3 fruit fly cellular contexts compared by ENCODE assay signal in the genomic region with DNA sequence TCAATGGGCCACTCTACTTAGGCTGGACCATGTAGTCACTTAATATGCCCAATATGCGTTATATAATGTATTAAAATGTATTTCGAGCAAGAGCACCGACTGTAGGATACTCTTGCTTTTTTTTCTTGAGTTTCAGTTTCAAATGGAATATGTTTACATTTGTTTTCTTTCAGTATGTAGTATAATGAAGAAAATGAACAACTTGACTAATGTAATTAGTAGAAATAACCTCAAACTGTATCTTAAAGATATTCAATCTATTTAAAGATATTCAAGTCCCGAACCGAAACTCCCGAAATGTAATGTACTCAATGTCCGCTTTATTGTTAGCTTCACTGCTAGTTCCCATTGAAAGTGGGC.
TF ChIP-seq lines count a peak whose summit lies in the region.

No protein-coding gene starts in this region.

- TF ChIP-seq CTCF in whole organism, embryonic (GFP tag; optimal IDR thresholded peaks at IDR 0.05; lab: Kevin White, UChicago), result no peak

TF ChIP-seq in whole organism, embryonic, 481 proteins besides CTCF, POLR2A, EP300 and RAD21 (continues in another document):
- no peak for TF ChIP-seq CG8478 (optimal IDR thresholded peaks at IDR 0.05; lab: Kevin White, UChicago)
- peak; percentile 3 for TF ChIP-seq CG4820 (GFP tag; optimal IDR thresholded peaks at IDR 0.05; lab: Kevin White, UChicago)
- TF ChIP-seq CG10462 (GFP tag; optimal IDR thresholded peaks at IDR 0.05; lab: Kevin White, UChicago), result no peak
- no peak for TF ChIP-seq pzg (GFP tag; optimal IDR thresholded peaks at IDR 0.05; lab: Kevin White, UChicago)
- peak; percentile 52 for TF ChIP-seq unpg (GFP tag; optimal IDR thresholded peaks at IDR 0.05; lab: Kevin White, UChicago)
- TF ChIP-seq CG1602 (GFP tag; optimal IDR thresholded peaks at IDR 0.05; lab: Kevin White, UChicago), result peak; percentile 31
- TF ChIP-seq en (GFP tag; optimal IDR thresholded peaks at IDR 0.05; lab: Kevin White, UChicago), result peak; percentile 23
- TF ChIP-seq CG17385 (GFP tag; optimal IDR thresholded peaks at IDR 0.05; lab: Kevin White, UChicago), result peak; percentile 51
- peak; percentile 61 for TF ChIP-seq CG10979 (tag; optimal IDR thresholded peaks at IDR 0.05; lab: Kevin White, UChicago)
- TF ChIP-seq Abd-B (GFP tag; optimal IDR thresholded peaks at IDR 0.05; lab: Kevin White, UChicago), result peak; percentile 58
- TF ChIP-seq Myb (GFP tag; optimal IDR thresholded peaks at IDR 0.05; lab: Kevin White, UChicago), result peak; percentile 4
- TF ChIP-seq CG32532 (GFP tag; IDR thresholded peaks at IDR 0.05; lab: Robert Waterston, UW), result no peak
- peak; percentile 22 for TF ChIP-seq az2 (GFP tag; optimal IDR thresholded peaks at IDR 0.05; lab: Kevin White, UChicago)
- TF ChIP-seq CG31441 (GFP tag; IDR thresholded peaks at IDR 0.05; lab: Robert Waterston, UW), result peak; percentile 44
- TF ChIP-seq chif (GFP tag; optimal IDR thresholded peaks at IDR 0.05; lab: Kevin White, UChicago), result no peak
- TF ChIP-seq Hsf (GFP tag; optimal IDR thresholded peaks at IDR 0.05; lab: Kevin White, UChicago), result peak; percentile 44
- TF ChIP-seq CG31388 (GFP tag; optimal IDR thresholded peaks at IDR 0.05; lab: Kevin White, UChicago), result no peak
- TF ChIP-seq Pdp1 (GFP tag; optimal IDR thresholded peaks at IDR 0.05; lab: Kevin White, UChicago), result peak in 1 of 2 experiments; percentile 92
- peak; percentile 50 for TF ChIP-seq sisA (GFP tag; IDR thresholded peaks at IDR 0.05; lab: Robert Waterston, UW)
- peak; percentile 27 for TF ChIP-seq CG4424 (GFP tag; optimal IDR thresholded peaks at IDR 0.05; lab: Kevin White, UChicago)
- peak; percentile 27 for TF ChIP-seq tgo (GFP tag; IDR thresholded peaks at IDR 0.05; lab: Robert Waterston, UW)
- peak in 1 of 2 experiments; percentile 73 for TF ChIP-seq Hr51 (GFP tag; optimal IDR thresholded peaks at IDR 0.05; lab: Kevin White, UChicago)
- TF ChIP-seq mam (GFP tag; optimal IDR thresholded peaks at IDR 0.05; lab: Kevin White, UChicago), result peak; percentile 31
- TF ChIP-seq zfh2 (GFP tag; optimal IDR thresholded peaks at IDR 0.05; lab: Kevin White, UChicago), result peak; percentile 40
- peak; percentile 22 for TF ChIP-seq CG13624 (GFP tag; optimal IDR thresholded peaks at IDR 0.05; lab: Kevin White, UChicago)
- peak; percentile 61 for TF ChIP-seq Ssrp (tag; optimal IDR thresholded peaks at IDR 0.05; lab: Kevin White, UChicago)
- no peak for TF ChIP-seq CG8281 (tag; optimal IDR thresholded peaks at IDR 0.05; lab: Kevin White, UChicago)
- TF ChIP-seq gt (GFP tag; IDR thresholded peaks at IDR 0.05; lab: Robert Waterston, UW), result no peak
- TF ChIP-seq kay (GFP tag; optimal IDR thresholded peaks at IDR 0.05; lab: Kevin White, UChicago), result peak; percentile 10

TF ChIP-seq in whole organism, prepupa, 60 proteins besides CTCF, POLR2A, EP300 and RAD21 (continues in another document):
- TF ChIP-seq topi (GFP tag; optimal IDR thresholded peaks at IDR 0.05; lab: Kevin White, UChicago), result no peak
- peak; percentile 45 for TF ChIP-seq CG10631 (GFP tag; optimal IDR thresholded peaks at IDR 0.05; lab: Kevin White, UChicago)
- peak; percentile 4 for TF ChIP-seq net (GFP tag; optimal IDR thresholded peaks at IDR 0.05; lab: Kevin White, UChicago)
- peak; percentile 51; the same call in 1 of the 3 replicates for TF ChIP-seq CG8119 (GFP tag; IDR thresholded peaks at IDR 0.05; lab: Robert Waterston, UW)
- TF ChIP-seq CG6854 (GFP tag; optimal IDR thresholded peaks at IDR 0.05; lab: Kevin White, UChicago), result no peak
- peak; percentile 27 for TF ChIP-seq svp (GFP tag; lab: Kevin White, UChicago)
- no peak for TF ChIP-seq fkh (GFP tag; optimal IDR thresholded peaks at IDR 0.05; lab: Kevin White, UChicago)
- TF ChIP-seq Gug (GFP tag; IDR thresholded peaks at IDR 0.05; lab: Robert Waterston, UW), result no peak; the same call in 1 of the 2 replicates
- TF ChIP-seq vri (GFP tag; optimal IDR thresholded peaks at IDR 0.05; lab: Kevin White, UChicago), result no peak
- TF ChIP-seq CG7368 (GFP tag; optimal IDR thresholded peaks at IDR 0.05; lab: Kevin White, UChicago), result no peak
- TF ChIP-seq Met (GFP tag; optimal IDR thresholded peaks at IDR 0.05; lab: Kevin White, UChicago), result no peak
- no peak for TF ChIP-seq fd85E (GFP tag; optimal IDR thresholded peaks at IDR 0.05; lab: Kevin White, UChicago)
- peak; percentile 3 for TF ChIP-seq CG31627 (GFP tag; optimal IDR thresholded peaks at IDR 0.05; lab: Kevin White, UChicago)
- TF ChIP-seq dsx (GFP tag; optimal IDR thresholded peaks at IDR 0.05; lab: Kevin White, UChicago; ENCODE audit: poor library complexity, severe bottlenecking), result no peak
- TF ChIP-seq Ets21C (GFP tag; optimal IDR thresholded peaks at IDR 0.05; lab: Kevin White, UChicago), result no peak
- TF ChIP-seq CG34406 (GFP tag; optimal IDR thresholded peaks at IDR 0.05; lab: Kevin White, UChicago), result no peak
- peak; percentile 19 for TF ChIP-seq Sox14 (GFP tag; optimal IDR thresholded peaks at IDR 0.05; lab: Kevin White, UChicago)
- TF ChIP-seq CG16779 (tag; optimal IDR thresholded peaks at IDR 0.05; lab: Kevin White, UChicago), result no peak
- peak; percentile 39 for TF ChIP-seq pdm3 (GFP tag; optimal IDR thresholded peaks at IDR 0.05; lab: Kevin White, UChicago)
- peak; percentile 51 for TF ChIP-seq Eip78C (GFP tag; lab: Kevin White, UChicago)
- TF ChIP-seq CG11294 (GFP tag; IDR thresholded peaks at IDR 0.05; lab: Robert Waterston, UW), result peak; percentile 58
- peak; percentile 58 for TF ChIP-seq CG4318 (GFP tag; optimal IDR thresholded peaks at IDR 0.05; lab: Kevin White, UChicago)
- TF ChIP-seq CG10669 (GFP tag; optimal IDR thresholded peaks at IDR 0.05; lab: Kevin White, UChicago), result no peak
- TF ChIP-seq ss (GFP tag; optimal IDR thresholded peaks at IDR 0.05; lab: Kevin White, UChicago), result no peak
- no peak for TF ChIP-seq Sox102F (GFP tag; optimal IDR thresholded peaks at IDR 0.05; lab: Kevin White, UChicago)
- TF ChIP-seq spab (GFP tag; optimal IDR thresholded peaks at IDR 0.05; lab: Kevin White, UChicago), result no peak
- TF ChIP-seq Eip93F (GFP tag; optimal IDR thresholded peaks at IDR 0.05; lab: Kevin White, UChicago), result no peak
- no peak for TF ChIP-seq CG9139 (GFP tag; optimal IDR thresholded peaks at IDR 0.05; lab: Kevin White, UChicago)
- no peak for TF ChIP-seq fd59A (GFP tag; optimal IDR thresholded peaks at IDR 0.05; lab: Kevin White, UChicago)
- TF ChIP-seq dac (GFP tag; optimal IDR thresholded peaks at IDR 0.05; lab: Kevin White, UChicago), result peak; percentile 14
- peak; percentile 54; the same call in 2 of the 3 replicates for TF ChIP-seq eg (GFP tag; IDR thresholded peaks at IDR 0.05; lab: Robert Waterston, UW)

TF ChIP-seq in whole organism, pupa, 21 proteins besides CTCF, POLR2A, EP300 and RAD21:
- no peak for TF ChIP-seq EcR (GFP tag; optimal IDR thresholded peaks at IDR 0.05; lab: Kevin White, UChicago)
- no peak for TF ChIP-seq Ets98B (GFP tag; IDR thresholded peaks at IDR 0.05; lab: Robert Waterston, UW)
- no peak for TF ChIP-seq CG17806 (tag; optimal IDR thresholded peaks at IDR 0.05; lab: Kevin White, UChicago)
- no peak for TF ChIP-seq fd96Ca (GFP tag; IDR thresholded peaks at IDR 0.05; lab: Robert Waterston, UW)
- no peak for TF ChIP-seq Pif1A (GFP tag; optimal IDR thresholded peaks at IDR 0.05; lab: Kevin White, UChicago)
- TF ChIP-seq rn (GFP tag; IDR thresholded peaks at IDR 0.05; lab: Robert Waterston, UW), result 0 out of 2 replicates have a peak, but pooled peaks have one; percentile 3
- TF ChIP-seq D1 (tag; optimal IDR thresholded peaks at IDR 0.05; lab: Kevin White, UChicago), result no peak
- TF ChIP-seq Pif1B (GFP tag; optimal IDR thresholded peaks at IDR 0.05; lab: Kevin White, UChicago), result no peak
- TF ChIP-seq CG14655 (GFP tag; optimal IDR thresholded peaks at IDR 0.05; lab: Kevin White, UChicago), result peak; percentile 65
- TF ChIP-seq CG13204 (GFP tag; optimal IDR thresholded peaks at IDR 0.05; lab: Kevin White, UChicago), result no peak
- no peak for TF ChIP-seq CG10348 (GFP tag; IDR thresholded peaks at IDR 0.05; lab: Robert Waterston, UW)
- TF ChIP-seq CG32121 (GFP tag; IDR thresholded peaks at IDR 0.05; lab: Robert Waterston, UW), result no peak
- peak; percentile 76 for TF ChIP-seq CG8159 (tag; optimal IDR thresholded peaks at IDR 0.05; lab: Kevin White, UChicago)
- peak; percentile 66 for TF ChIP-seq CG8301 (tag; optimal IDR thresholded peaks at IDR 0.05; lab: Kevin White, UChicago)
- TF ChIP-seq CG9948 (tag; optimal IDR thresholded peaks at IDR 0.05; lab: Kevin White, UChicago), result peak; percentile 20
- peak; percentile 11; the same call in 1 of the 3 replicates for TF ChIP-seq CG4496 (GFP tag; IDR thresholded peaks at IDR 0.05; lab: Robert Waterston, UW)
- TF ChIP-seq gl (tag; optimal IDR thresholded peaks at IDR 0.05; lab: Kevin White, UChicago), result no peak
- no peak for TF ChIP-seq CG12605 (GFP tag; IDR thresholded peaks at IDR 0.05; lab: Robert Waterston, UW)
- no peak for TF ChIP-seq CG34367 (tag; optimal IDR thresholded peaks at IDR 0.05; lab: Kevin White, UChicago)
- TF ChIP-seq CG15710 (tag; optimal IDR thresholded peaks at IDR 0.05; lab: Kevin White, UChicago), result no peak

Comparison
In these comparisons a context has a peak if more than half of its experiments do, and no peak if none do; other contexts are left out.
1. Of the 7 proteins assayed by ChIP-seq in both whole organism, embryonic and whole organism, prepupa: peak only in whole organism, embryonic: Blimp-1 and Sox102F; only in whole organism, prepupa: none; in both: none; in neither: 5.